Fruit fly (Drosophila melanogaster) whole organism, prepupa: ENCODE data around the gene CG46399.

Source experiments
- Blimp-1 ChIP-seq: fragments of 200-800 bp; sonication (Bioruptor generic); optimal IDR thresholded peaks from 3 replicates; lab custom pipeline; 2017; ENCODE audit warnings: missing biosample characterization, missing genetic modification characterization, mild to moderate bottlenecking, moderate library complexity, missing genetic modification reagents
- CG10631 ChIP-seq: fragments of 200-800 bp; sonication (Bioruptor generic); optimal IDR thresholded peaks from 2 replicates; lab custom pipeline; 2016; ENCODE audit warnings: missing biosample characterization, missing genetic modification characterization
- CG10669 ChIP-seq: fragments of 200-800 bp; sonication (Bioruptor generic); optimal IDR thresholded peaks from 3 replicates; lab custom pipeline; 2018; ENCODE audit warnings: missing biosample characterization, mild to moderate bottlenecking, missing genetic modification characterization, moderate library complexity
- CG11294 ChIP-seq: fragments of 200-800 bp; sonication (Bioruptor generic); IDR thresholded peaks from 2 replicates; pipeline ENCODE4 v1.3.6; 2022; ENCODE audit warnings: missing biosample characterization, missing genetic modification characterization
- CG11762 ChIP-seq: fragments of 200-800 bp; sonication (Bioruptor generic); optimal IDR thresholded peaks from 3 replicates; lab custom pipeline; 2016; ENCODE audit warnings: missing biosample characterization, missing genetic modification characterization; ENCODE audit not compliant: insufficient read depth
- CG11902 ChIP-seq: fragments of 200-800 bp; sonication (Bioruptor generic); optimal IDR thresholded peaks from 3 replicates; lab custom pipeline; 2016; ENCODE audit warnings: missing biosample characterization, missing genetic modification characterization
- CG15336 ChIP-seq: fragments of 200-800 bp; sonication (Bioruptor generic); IDR thresholded peaks from 2 replicates; pipeline ENCODE4 v1.3.6; 2022; ENCODE audit warnings: missing biosample characterization, missing genetic modification characterization
- CG16779 ChIP-seq: fragments of 200-800 bp; sonication (Bioruptor generic); optimal IDR thresholded peaks from 3 replicates; lab custom pipeline; 2017; ENCODE audit warnings: missing biosample characterization, mild to moderate bottlenecking, missing genetic modification characterization
- CG3032 ChIP-seq: fragments of 200-800 bp; optimal IDR thresholded peaks from 2 replicates; lab custom pipeline; 2019; ENCODE audit warnings: missing biosample characterization, mild to moderate bottlenecking, missing genetic modification characterization, moderate library complexity
- CG31627 ChIP-seq: fragments of 200-800 bp; sonication (Bioruptor generic); optimal IDR thresholded peaks from 3 replicates; lab custom pipeline; 2016; ENCODE audit warnings: missing biosample characterization, missing genetic modification characterization
- CG32006 ChIP-seq: fragments of 200-800 bp; sonication (Bioruptor generic); optimal IDR thresholded peaks from 3 replicates; lab custom pipeline; 2017; ENCODE audit warnings: missing biosample characterization, mild to moderate bottlenecking, missing genetic modification characterization
- CG3919 ChIP-seq: fragments of 200-800 bp; sonication (Bioruptor generic); optimal IDR thresholded peaks from 3 replicates; lab custom pipeline; 2016; ENCODE audit warnings: missing biosample characterization, missing genetic modification characterization
- CG4318 ChIP-seq: fragments of 200-800 bp; sonication (Bioruptor generic); optimal IDR thresholded peaks from 3 replicates; lab custom pipeline; 2017; ENCODE audit warnings: missing biosample characterization, mild to moderate bottlenecking, missing genetic modification characterization
- CG6163 ChIP-seq: fragments of 200-800 bp; sonication (Bioruptor generic); IDR thresholded peaks from 3 replicates; pipeline ENCODE4 v1.3.6; 2022; ENCODE audit warnings: missing biosample characterization, missing genetic modification characterization
- CG6792 ChIP-seq: fragments of 200-800 bp; sonication (Bioruptor generic); optimal IDR thresholded peaks from 3 replicates; lab custom pipeline; 2016; ENCODE audit warnings: missing biosample characterization, missing genetic modification characterization
- CG6808 ChIP-seq: fragments of 200-800 bp; sonication (Bioruptor generic); optimal IDR thresholded peaks from 3 replicates; lab custom pipeline; 2017; ENCODE audit warnings: missing biosample characterization, missing genetic modification characterization, mild to moderate bottlenecking, moderate library complexity, missing genetic modification reagents
- CG7368 ChIP-seq: fragments of 200-800 bp; sonication (Bioruptor generic); optimal IDR thresholded peaks from 3 replicates; lab custom pipeline; 2016; ENCODE audit warnings: missing biosample characterization, missing genetic modification characterization
- CG8319 ChIP-seq: fragments of 200-800 bp; sonication (Bioruptor generic); optimal IDR thresholded peaks from 3 replicates; lab custom pipeline; 2016; ENCODE audit warnings: missing biosample characterization, missing genetic modification characterization
- CG8632 ChIP-seq: fragments of 200-800 bp; sonication (Bioruptor generic); optimal IDR thresholded peaks from 3 replicates; lab custom pipeline; 2016; ENCODE audit warnings: missing biosample characterization, missing genetic modification characterization
- CG9139 ChIP-seq: fragments of 200-800 bp; sonication (Bioruptor generic); optimal IDR thresholded peaks from 3 replicates; lab custom pipeline; 2017; ENCODE audit warnings: missing biosample characterization, mild to moderate bottlenecking, missing genetic modification characterization
- Eip75B ChIP-seq: fragments of 200-800 bp; sonication (Bioruptor generic); optimal IDR thresholded peaks from 3 replicates; lab custom pipeline; 2016; ENCODE audit warnings: missing biosample characterization, missing genetic modification characterization
- Eip78C ChIP-seq: fragments of 200-800 bp; sonication (Bioruptor generic); peaks from one replicate; lab custom pipeline; 2016; ENCODE audit warnings: missing biosample characterization, missing genetic modification characterization
- Eip93F ChIP-seq: fragments of 200-800 bp; sonication (Bioruptor generic); optimal IDR thresholded peaks from 2 replicates; lab custom pipeline; 2016; ENCODE audit warnings: missing biosample characterization, mild to moderate bottlenecking, missing genetic modification characterization
- Ets21C ChIP-seq: fragments of 200-800 bp; sonication (Bioruptor generic); optimal IDR thresholded peaks from 3 replicates; lab custom pipeline; 2016; ENCODE audit warnings: missing biosample characterization, missing genetic modification characterization
- Ets96B ChIP-seq: fragments of 200-800 bp; optimal IDR thresholded peaks from 2 replicates; lab custom pipeline; 2019; ENCODE audit warnings: missing biosample characterization, mild to moderate bottlenecking, missing genetic modification characterization, moderate library complexity
- Gug ChIP-seq: fragments of 200-800 bp; sonication (Bioruptor generic); IDR thresholded peaks from 2 replicates; pipeline ENCODE4 v1.3.6; 2022; ENCODE audit warnings: missing biosample characterization, missing genetic modification characterization
- Hr39 ChIP-seq: fragments of 200-800 bp; sonication (Bioruptor generic); optimal IDR thresholded peaks from 2 replicates; lab custom pipeline; 2016; ENCODE audit warnings: missing biosample characterization, missing genetic modification characterization
- Hr4 ChIP-seq: fragments of 200-800 bp; sonication (Bioruptor generic); optimal IDR thresholded peaks from 3 replicates; lab custom pipeline; 2016; ENCODE audit warnings: missing biosample characterization, missing genetic modification characterization
- Lpt ChIP-seq: fragments of 200-800 bp; sonication (Bioruptor generic); optimal IDR thresholded peaks from 3 replicates; lab custom pipeline; 2016; ENCODE audit warnings: missing biosample characterization, missing genetic modification characterization
- OdsH ChIP-seq: fragments of 200-800 bp; sonication (Bioruptor generic); optimal IDR thresholded peaks from 3 replicates; lab custom pipeline; 2016; ENCODE audit warnings: missing biosample characterization, missing genetic modification characterization
- Smox ChIP-seq: fragments of 200-800 bp; sonication (Bioruptor generic); optimal IDR thresholded peaks from 3 replicates; lab custom pipeline; 2016; ENCODE audit warnings: missing biosample characterization, missing genetic modification characterization
- Sox102F ChIP-seq: fragments of 200-800 bp; sonication (Bioruptor generic); optimal IDR thresholded peaks from 2 replicates; lab custom pipeline; 2016; ENCODE audit warnings: missing biosample characterization, mild to moderate bottlenecking, missing genetic modification characterization
- Sox14 ChIP-seq: fragments of 200-800 bp; sonication (Bioruptor generic); optimal IDR thresholded peaks from 3 replicates; lab custom pipeline; 2016; ENCODE audit warnings: missing biosample characterization, missing genetic modification characterization
- Sox15 ChIP-seq: fragments of 200-800 bp; sonication (Bioruptor generic); optimal IDR thresholded peaks from 3 replicates; lab custom pipeline; 2016; ENCODE audit warnings: missing biosample characterization, missing genetic modification characterization
- achi ChIP-seq: fragments of 200-800 bp; sonication (Bioruptor generic); optimal IDR thresholded peaks from 3 replicates; lab custom pipeline; 2016; ENCODE audit warnings: missing biosample characterization, missing genetic modification characterization
- cyc ChIP-seq: fragments of 200-800 bp; sonication (Bioruptor generic); optimal IDR thresholded peaks from 3 replicates; lab custom pipeline; 2016; ENCODE audit warnings: missing biosample characterization, missing genetic modification characterization
- dsx ChIP-seq: fragments of 200-800 bp; optimal IDR thresholded peaks from 3 replicates; lab custom pipeline; 2019; ENCODE audit warnings: missing biosample characterization, mild to moderate bottlenecking, missing genetic modification characterization, moderate library complexity; ENCODE audit not compliant: poor library complexity, severe bottlenecking
- esn ChIP-seq: fragments of 200-800 bp; sonication (Bioruptor generic); optimal IDR thresholded peaks from 2 replicates; lab custom pipeline; 2016; ENCODE audit warnings: missing biosample characterization, mild to moderate bottlenecking, missing genetic modification characterization, moderate library complexity
- fd59A ChIP-seq: fragments of 200-800 bp; sonication (Bioruptor generic); optimal IDR thresholded peaks from 2 replicates; lab custom pipeline; 2017; ENCODE audit warnings: missing biosample characterization, mild to moderate bottlenecking, missing genetic modification characterization, missing genetic modification reagents
- lz ChIP-seq: fragments of 200-800 bp; sonication (Bioruptor generic); optimal IDR thresholded peaks from 3 replicates; lab custom pipeline; 2016; ENCODE audit warnings: missing biosample characterization, missing genetic modification characterization
- net ChIP-seq: fragments of 200-800 bp; sonication (Bioruptor generic); optimal IDR thresholded peaks from 3 replicates; lab custom pipeline; 2016; ENCODE audit warnings: missing biosample characterization, missing genetic modification characterization
- pdm3 ChIP-seq: fragments of 200-800 bp; sonication (Bioruptor generic); optimal IDR thresholded peaks from 3 replicates; lab custom pipeline; 2016; ENCODE audit warnings: missing biosample characterization, missing genetic modification characterization
- salr ChIP-seq, 2 experiments: fragments of 200-800 bp; sonication (Bioruptor generic); optimal IDR thresholded peaks; 3 replicates each; lab custom pipeline; 2016 to 2018; ENCODE audit warnings: missing biosample characterization in 2 of 2, missing genetic modification characterization in 2 of 2, mild to moderate bottlenecking in 1 of 2
- ss ChIP-seq, 2 experiments: fragments of 200-800 bp; sonication (Bioruptor generic); optimal IDR thresholded peaks; 2 replicates in 1 of 2; 3 replicates in 1 of 2; lab custom pipeline; 2017 to 2018; ENCODE audit warnings: mild to moderate bottlenecking in 2 of 2, missing biosample characterization in 2 of 2, missing genetic modification characterization in 2 of 2, moderate library complexity in 1 of 2
- svp ChIP-seq: fragments of 200-800 bp; sonication (Bioruptor generic); peaks from one replicate; lab custom pipeline; 2016; ENCODE audit warnings: missing biosample characterization, missing genetic modification characterization
- topi ChIP-seq: fragments of 200-800 bp; sonication (Bioruptor generic); optimal IDR thresholded peaks from 3 replicates; lab custom pipeline; 2016; ENCODE audit warnings: missing biosample characterization, missing genetic modification characterization

The CG46399 gene

DNA sequence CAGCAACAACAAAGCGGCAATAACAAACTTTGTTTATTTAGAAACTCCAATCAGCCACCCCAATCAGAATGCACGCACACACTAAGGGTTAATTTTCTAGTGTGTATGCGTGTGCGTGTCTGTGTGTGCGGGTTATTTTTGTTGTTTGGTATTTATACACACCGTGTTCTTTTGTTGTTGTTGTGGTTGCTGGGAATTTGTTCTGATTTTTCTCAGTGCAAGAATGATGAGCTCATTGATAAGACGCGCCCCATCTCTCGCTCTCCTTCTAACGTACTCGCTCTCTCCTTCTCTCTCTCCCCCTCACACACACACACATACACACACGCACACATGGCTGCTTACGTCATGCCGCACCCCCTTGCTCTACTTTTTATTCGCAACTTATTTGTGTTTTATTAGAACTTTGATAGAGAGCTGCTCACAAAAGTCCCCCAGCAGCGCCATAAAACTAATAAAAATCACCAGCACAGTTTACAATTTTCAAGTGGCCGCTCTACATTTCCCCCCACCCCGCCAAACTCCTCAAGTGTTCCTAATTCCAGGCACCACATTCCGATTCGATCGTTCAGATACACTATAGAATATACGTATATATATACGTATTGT lies 19.2 kb upstream of the CG46399 start (continued):
- TF ChIP-seq CG8319 (GFP tag; lab: Kevin White, UChicago): no peak
- peak; percentile 40 for TF ChIP-seq cyc (GFP tag; lab: Kevin White, UChicago)
- TF ChIP-seq Eip78C (GFP tag; lab: Kevin White, UChicago): peak; percentile 9
- no peak for TF ChIP-seq Eip93F (GFP tag; lab: Kevin White, UChicago)
- TF ChIP-seq Ets96B (tag; lab: Kevin White, UChicago): peak; percentile 13
- TF ChIP-seq CG32006 (GFP tag; lab: Kevin White, UChicago): peak; percentile 36
- no peak for TF ChIP-seq CG6808
- TF ChIP-seq CG6792 (GFP tag; lab: Kevin White, UChicago): no peak
- TF ChIP-seq CG9139 (GFP tag; lab: Kevin White, UChicago): no peak
- no peak for TF ChIP-seq salr (GFP tag; optimal IDR thresholded peaks at IDR 0.05; lab: Kevin White, UChicago)
- peak; percentile 16 for TF ChIP-seq Eip75B
- peak; percentile 3 for TF ChIP-seq OdsH (GFP tag; lab: Kevin White, UChicago)
- TF ChIP-seq pdm3: peak; percentile 44
- no peak for TF ChIP-seq Gug (GFP tag; lab: Robert Waterston, UW)
- TF ChIP-seq Sox15 (GFP tag; lab: Kevin White, UChicago): no peak
- TF ChIP-seq CG10631 (GFP tag; lab: Kevin White, UChicago): peak; percentile 35
- TF ChIP-seq, all 60 proteins: peak for 32

DNA sequence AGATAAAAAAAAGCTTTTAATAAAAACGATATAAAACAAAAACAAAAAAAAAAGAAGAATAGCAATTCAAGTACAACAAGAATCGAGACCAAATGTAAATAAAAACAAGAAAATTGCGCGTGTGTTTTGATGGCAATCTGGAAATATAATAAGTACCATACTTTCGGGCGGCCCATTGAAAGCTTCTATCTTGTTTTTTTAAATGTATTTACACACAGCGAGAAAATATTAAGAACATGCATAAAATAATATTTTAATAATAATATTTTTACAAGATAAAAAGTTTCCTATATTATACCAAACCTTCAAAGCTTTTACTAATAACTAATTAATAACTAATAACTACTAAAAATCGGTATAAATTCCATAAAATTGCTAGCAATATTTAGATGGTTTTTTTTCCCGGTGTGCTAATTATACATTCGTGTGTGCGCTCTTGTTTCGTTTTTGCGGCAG lies 18.6 kb upstream of the CG46399 start:
- peak; percentile 64 to 73 for TF ChIP-seq ss (GFP tag; optimal IDR thresholded peaks at IDR 0.05; lab: Kevin White, UChicago)
- peak; percentile 90 for TF ChIP-seq Eip78C (GFP tag; lab: Kevin White, UChicago)
- TF ChIP-seq CG10669: peak; percentile 51
- no peak for TF ChIP-seq CG11762
- no peak for TF ChIP-seq Blimp-1
- peak; percentile 11 for TF ChIP-seq Sox102F (GFP tag; lab: Kevin White, UChicago)
- TF ChIP-seq cyc (GFP tag; lab: Kevin White, UChicago): no peak
- peak; percentile 43 for TF ChIP-seq CG16779 (tag; lab: Kevin White, UChicago)
- peak; percentile 20 for TF ChIP-seq CG4318 (GFP tag; lab: Kevin White, UChicago)
- TF ChIP-seq Hr39: no peak
- TF ChIP-seq CG11902: no peak
- TF ChIP-seq Lpt (GFP tag; lab: Kevin White, UChicago): peak; percentile 15
- TF ChIP-seq Eip93F (GFP tag; lab: Kevin White, UChicago): no peak
- peak; percentile 54 for TF ChIP-seq CG8632 (GFP tag; lab: Kevin White, UChicago)
- no peak for TF ChIP-seq CG31627 (GFP tag; lab: Kevin White, UChicago)
- TF ChIP-seq OdsH (GFP tag; lab: Kevin White, UChicago): peak; percentile 42
- TF ChIP-seq esn (GFP tag; lab: Kevin White, UChicago): peak; percentile 31
- no peak for TF ChIP-seq CG11294
- TF ChIP-seq CG3032 (tag; lab: Kevin White, UChicago): peak; percentile 39
- peak; percentile 61 for TF ChIP-seq CG15336
- TF ChIP-seq CG32006 (GFP tag; lab: Kevin White, UChicago): peak; percentile 52
- peak; percentile 56; the same call in 2 of the 3 replicates for TF ChIP-seq CG6163 (GFP tag; lab: Robert Waterston, UW)
- TF ChIP-seq fd59A (GFP tag; lab: Kevin White, UChicago): no peak
- TF ChIP-seq achi (GFP tag; lab: Kevin White, UChicago): peak; percentile 35
- TF ChIP-seq Sox14 (GFP tag; lab: Kevin White, UChicago): no peak
- TF ChIP-seq dsx (GFP tag; lab: Kevin White, UChicago): peak; percentile 38
- no peak for TF ChIP-seq Smox
- TF ChIP-seq CG6808: peak; percentile 70
- TF ChIP-seq topi (GFP tag; lab: Kevin White, UChicago): peak; percentile 5
- peak; percentile 39 for TF ChIP-seq net (GFP tag; lab: Kevin White, UChicago)
- no peak for TF ChIP-seq Sox15 (GFP tag; lab: Kevin White, UChicago)
- TF ChIP-seq lz (GFP tag; lab: Kevin White, UChicago): no peak
- TF ChIP-seq Hr4: no peak
- TF ChIP-seq Ets21C (GFP tag; lab: Kevin White, UChicago): no peak
- peak; percentile 49 for TF ChIP-seq CG10631 (GFP tag; lab: Kevin White, UChicago)
- TF ChIP-seq Ets96B (tag; lab: Kevin White, UChicago): peak; percentile 48
- no peak for TF ChIP-seq Gug (GFP tag; lab: Robert Waterston, UW)
- TF ChIP-seq CG6792 (GFP tag; lab: Kevin White, UChicago): peak; percentile 26
- TF ChIP-seq svp (GFP tag; lab: Kevin White, UChicago): peak; percentile 35
- peak; percentile 17 for TF ChIP-seq CG3919 (GFP tag; lab: Kevin White, UChicago)
- peak; percentile 28 for TF ChIP-seq pdm3
- TF ChIP-seq CG7368 (GFP tag; lab: Kevin White, UChicago): no peak
- no peak for TF ChIP-seq CG8319 (GFP tag; lab: Kevin White, UChicago)
